Worm (Caenorhabditis elegans) whole organism, L4 larva: ENCODE measurements around the gene Y54E2A.9.

Experiments used
- ces-1 ChIP-seq: fragments of 150-350 bp; sonication (generic microtip); optimal IDR thresholded peaks from 4 replicates; lab custom pipeline; 2014; ENCODE audit warnings: missing biosample characterization, missing genetic modification reagents, missing genetic modification characterization
- gei-8 ChIP-seq: fragments of 200-800 bp; sonication (Bioruptor generic); optimal IDR thresholded peaks from 2 replicates; lab custom pipeline; 2018; ENCODE audit warnings: mild to moderate bottlenecking, missing genetic modification characterization, missing compliant biosample characterization
- hlh-30 ChIP-seq: sonication (generic microtip); optimal IDR thresholded peaks from 2 replicates; lab custom pipeline; 2017; ENCODE audit warnings: antibody characterized with exemption, mild to moderate bottlenecking, missing genetic modification characterization, missing compliant biosample characterization; ENCODE audit not compliant: insufficient read depth
- lim-7 ChIP-seq: fragments of 200-800 bp; sonication (Bioruptor generic); IDR thresholded peaks from 2 replicates; pipeline ENCODE4 v1.3.6; 2022; ENCODE audit warnings: missing genetic modification characterization, missing compliant biosample characterization
- lin-13 ChIP-seq: fragments of 150-350 bp; optimal IDR thresholded peaks from 2 replicates; lab custom pipeline; 2014; ENCODE audit warnings: missing biosample characterization, missing genetic modification reagents, missing genetic modification characterization
- lin-38 ChIP-seq: fragments of 200-800 bp; sonication (Bioruptor generic); IDR thresholded peaks from 2 replicates; pipeline ENCODE4 v1.3.6; 2022; ENCODE audit warnings: missing genetic modification reagents, missing genetic modification characterization, missing compliant biosample characterization
- mep-1 ChIP-seq: fragments of 150-350 bp; sonication (generic microtip); optimal IDR thresholded peaks from 3 replicates; lab custom pipeline; 2014; ENCODE audit warnings: missing biosample characterization, missing genetic modification characterization
- nhr-10 ChIP-seq: fragments of 150-350 bp; optimal IDR thresholded peaks from 2 replicates; lab custom pipeline; 2014; ENCODE audit warnings: missing biosample characterization, missing genetic modification characterization
- nhr-11 ChIP-seq: fragments of 150-350 bp; optimal IDR thresholded peaks from 2 replicates; lab custom pipeline; 2014; ENCODE audit warnings: missing biosample characterization, missing genetic modification characterization
- nhr-77 ChIP-seq: fragments of 150-350 bp; optimal IDR thresholded peaks from 2 replicates; lab custom pipeline; 2014; ENCODE audit warnings: missing biosample characterization, missing genetic modification characterization
- pha-4 ChIP-seq, 2 experiments: fragments of 150-350 bp in 1 of 2; fragments of 200-800 bp in 1 of 2; sonication (Bioruptor generic) in 1 of 2; IDR thresholded peaks in 1 of 2; optimal IDR thresholded peaks in 1 of 2; 2 replicates each; pipeline versions ENCODE4 v1.3.6 to Lab custom; 2014 to 2022; ENCODE audit warnings: missing genetic modification characterization in 2 of 2, missing genetic modification reagents in 2 of 2, missing biosample characterization in 1 of 2, missing compliant biosample characterization in 1 of 2
- tag-97 ChIP-seq: fragments of 200-800 bp; sonication (Bioruptor generic); IDR thresholded peaks from 2 replicates; pipeline ENCODE4 v1.3.6; 2022; ENCODE audit warnings: missing genetic modification characterization, missing compliant biosample characterization
- unc-130 ChIP-seq: sonication (generic microtip); optimal IDR thresholded peaks from 2 replicates; lab custom pipeline; 2016; ENCODE audit warnings: missing genetic modification reagents, missing genetic modification characterization, missing compliant biosample characterization
- ztf-11 ChIP-seq: fragments of 150-350 bp; optimal IDR thresholded peaks from 2 replicates; lab custom pipeline; 2014; ENCODE audit warnings: missing biosample characterization, missing genetic modification characterization

DNA sequence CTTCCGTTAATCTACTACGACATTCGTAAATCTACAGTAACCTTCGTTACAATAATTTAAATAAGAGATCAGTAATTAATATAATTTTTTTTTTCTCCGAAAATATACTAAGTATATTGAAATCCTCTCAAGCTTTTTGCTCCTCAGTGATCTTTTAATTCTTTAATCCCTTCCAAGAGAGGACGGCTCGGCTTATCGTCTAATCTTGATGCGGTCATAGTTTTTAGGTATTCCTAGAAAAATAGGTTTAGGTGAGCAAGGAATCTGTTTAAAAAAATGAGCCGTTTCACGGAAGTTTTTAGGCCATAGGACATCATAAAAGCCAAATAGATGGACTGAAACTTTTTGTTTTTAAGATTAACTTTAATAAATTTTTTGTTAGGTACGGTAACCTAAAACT is 46.2 kb upstream of the Y54E2A.9 start:
- TF ChIP-seq gei-8 (GFP tag; lab: Kevin White, UChicago): no peak
- no peak for TF ChIP-seq nhr-10
- TF ChIP-seq lin-38 (GFP tag; lab: Robert Waterston, UW): no peak
- TF ChIP-seq mep-1 (tag; lab: Kevin White, UChicago): no peak
- TF ChIP-seq unc-130 (GFP tag; lab: Kevin White, UChicago): no peak
- TF ChIP-seq lim-7 (GFP tag; lab: Robert Waterston, UW): no peak
- TF ChIP-seq tag-97: no peak
- no peak for TF ChIP-seq pha-4 (GFP tag; IDR thresholded peaks at IDR 0.05; lab: Robert Waterston, UW)
- no peak for TF ChIP-seq pha-4 (tag; optimal IDR thresholded peaks at IDR 0.05; lab: Kevin White, UChicago)
- TF ChIP-seq lin-13 (GFP tag; lab: Kevin White, UChicago): no peak
- no peak for TF ChIP-seq hlh-30 (tag; lab: Kevin White, UChicago)
- no peak for TF ChIP-seq nhr-11 (tag; lab: Kevin White, UChicago)
- no peak for TF ChIP-seq ztf-11 (tag; lab: Kevin White, UChicago)
- no peak for TF ChIP-seq ces-1 (GFP tag; lab: Kevin White, UChicago)
- no peak for TF ChIP-seq nhr-77
